Worm (Caenorhabditis elegans): ENCODE data around the gene C35B1.3.

ce11 chrIV:4123083-4123482 lies 42.1 kb downstream of the C35B1.3 start, which contains the start of gene mul-1:
- no peak for TF ChIP-seq snpc-4 (tag; optimal IDR thresholded peaks at IDR 0.05)
- TF ChIP-seq nhr-12 (tag; optimal IDR thresholded peaks at IDR 0.05): no peak
- no peak for TF ChIP-seq nhr-11 (tag; optimal IDR thresholded peaks at IDR 0.05)
- no peak for TF ChIP-seq ztf-4 (tag; optimal IDR thresholded peaks at IDR 0.05)
- no peak for TF ChIP-seq hlh-4 (tag; optimal IDR thresholded peaks at IDR 0.05)
- TF ChIP-seq nhr-76 (tag; optimal IDR thresholded peaks at IDR 0.05): no peak
- TF ChIP-seq elt-3 (tag; optimal IDR thresholded peaks at IDR 0.05): no peak
- no peak for TF ChIP-seq nhr-28 (tag; optimal IDR thresholded peaks at IDR 0.05)
- no peak for TF ChIP-seq lir-3 (tag; optimal IDR thresholded peaks at IDR 0.05; ENCODE audit: poor library complexity)
